In the genomic region with DNA sequence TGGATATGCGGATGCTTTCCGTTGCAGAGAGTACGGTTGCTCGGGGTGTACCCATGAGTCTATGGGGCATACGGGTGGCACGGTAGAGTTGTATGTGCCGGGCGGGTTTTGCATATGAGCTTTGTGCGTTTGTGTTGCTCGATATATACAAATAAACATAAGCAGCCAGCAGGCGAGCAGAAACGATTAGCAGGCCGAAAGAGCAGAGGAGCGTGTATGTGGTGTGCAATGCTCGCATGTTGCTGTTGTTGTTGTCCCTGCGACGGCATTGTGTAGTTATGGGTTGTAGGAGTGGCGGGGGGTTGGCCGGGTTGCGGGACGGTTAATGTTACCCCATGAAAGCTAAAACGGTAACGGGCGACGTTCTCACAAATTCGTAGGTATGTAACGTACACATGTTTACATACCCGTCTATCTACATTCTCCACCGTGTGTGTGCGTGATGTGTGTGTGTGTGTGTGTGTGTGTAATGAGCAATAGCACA, we compare ENCODE assay signal across 5 fruit fly cellular contexts.
TF ChIP-seq lines count a peak whose summit lies in the region.

No protein-coding gene starts in this region.

- TF ChIP-seq CTCF in whole organism, embryonic (GFP tag; optimal IDR thresholded peaks at IDR 0.05; lab: Kevin White, UChicago): no peak

TF ChIP-seq in whole organism, adult, 20 proteins besides CTCF, POLR2A, EP300 and RAD21:
- TF ChIP-seq CG7045 (GFP tag; optimal IDR thresholded peaks at IDR 0.05; lab: Kevin White, UChicago) (no peak), ovo (GFP tag; optimal IDR thresholded peaks at IDR 0.05; lab: Kevin White, UChicago) (peak; percentile 74), pad (GFP tag; optimal IDR thresholded peaks at IDR 0.05; lab: Kevin White, UChicago) (peak; percentile 98), bab1 (GFP tag; optimal IDR thresholded peaks at IDR 0.05; lab: Kevin White, UChicago) (no peak), kay (GFP tag; lab: Kevin White, UChicago; ENCODE audit: borderline replicate concordance) (no peak), Hr96 (GFP tag; optimal IDR thresholded peaks at IDR 0.05; lab: Kevin White, UChicago) (no peak), CG12768 (GFP tag; optimal IDR thresholded peaks at IDR 0.05; lab: Kevin White, UChicago) (no peak), CG5204 (GFP tag; optimal IDR thresholded peaks at IDR 0.05; lab: Kevin White, UChicago) (no peak), cnc (optimal IDR thresholded peaks at IDR 0.05; lab: Kevin White, UChicago) (no peak), CG33017 (tag; optimal IDR thresholded peaks at IDR 0.05; lab: Kevin White, UChicago) (no peak), CG1620 (GFP tag; optimal IDR thresholded peaks at IDR 0.05; lab: Kevin White, UChicago) (no peak), Crg-1 (GFP tag; optimal IDR thresholded peaks at IDR 0.05; lab: Kevin White, UChicago) (no peak), Clk (GFP tag; optimal IDR thresholded peaks at IDR 0.05; lab: Kevin White, UChicago) (no peak), CG11617 (GFP tag; optimal IDR thresholded peaks at IDR 0.05; lab: Kevin White, UChicago) (no peak), Mnt (GFP tag; optimal IDR thresholded peaks at IDR 0.05; lab: Kevin White, UChicago) (no peak), tj (GFP tag; optimal IDR thresholded peaks at IDR 0.05; lab: Kevin White, UChicago) (no peak), toe (GFP tag; optimal IDR thresholded peaks at IDR 0.05; lab: Kevin White, UChicago) (no peak)
TF ChIP-seq in whole organism, adult: peak in this region for 2.

TF ChIP-seq in whole organism, embryonic, 481 proteins besides CTCF, POLR2A, EP300 and RAD21 (continues in another document):
- TF ChIP-seq mld (GFP tag; IDR thresholded peaks at IDR 0.05; lab: Robert Waterston, UW; ENCODE audit: partially characterized antibody) (no peak; the same call in 2 of the 3 replicates), Mrtf (GFP tag; IDR thresholded peaks at IDR 0.05; lab: Robert Waterston, UW) (no peak), ttk (GFP tag; IDR thresholded peaks at IDR 0.05; lab: Robert Waterston, UW) (0 out of 2 replicates have a peak, but pooled peaks have one; percentile 4), Nf-YA (GFP tag; IDR thresholded peaks at IDR 0.05; lab: Robert Waterston, UW) (no peak), CG11247 (GFP tag; IDR thresholded peaks at IDR 0.05; lab: Robert Waterston, UW) (no peak), cas (GFP tag; IDR thresholded peaks at IDR 0.05; lab: Robert Waterston, UW) (no peak), pros (GFP tag; optimal IDR thresholded peaks at IDR 0.05; lab: Kevin White, UChicago) (peak; percentile 70), ken (GFP tag; IDR thresholded peaks at IDR 0.05; lab: Robert Waterston, UW) (peak; percentile 58; the same call in 1 of the 3 replicates), fd3F (GFP tag; optimal IDR thresholded peaks at IDR 0.05; lab: Kevin White, UChicago) (no peak), sr (GFP tag; IDR thresholded peaks at IDR 0.05; lab: Robert Waterston, UW) (no peak; the same call in 2 of the 3 replicates), CG12219 (GFP tag; optimal IDR thresholded peaks at IDR 0.05; lab: Kevin White, UChicago) (no peak), hkb (optimal IDR thresholded peaks at IDR 0.05; lab: Kevin White, UChicago) (no peak), hkb (GFP tag; IDR thresholded peaks at IDR 0.05; lab: Robert Waterston, UW) (no peak), danr (GFP tag; IDR thresholded peaks at IDR 0.05; lab: Robert Waterston, UW) (no peak), CG42726 (GFP tag; IDR thresholded peaks at IDR 0.05; lab: Robert Waterston, UW; ENCODE audit: partially characterized antibody) (peak; percentile 49), chinmo (GFP tag; IDR thresholded peaks at IDR 0.05; lab: Robert Waterston, UW; ENCODE audit: partially characterized antibody) (peak; percentile 100), dysf (GFP tag; IDR thresholded peaks at IDR 0.05; lab: Robert Waterston, UW) (no peak)

TF ChIP-seq in whole organism, prepupa, 60 proteins besides CTCF, POLR2A, EP300 and RAD21:
- peak in 1 of 2 experiments; percentile 4 for TF ChIP-seq salr (GFP tag; optimal IDR thresholded peaks at IDR 0.05; lab: Kevin White, UChicago)
- TF ChIP-seq Gug (GFP tag; IDR thresholded peaks at IDR 0.05; lab: Robert Waterston, UW): 0 out of 2 replicates have a peak, but pooled peaks have one; percentile 4
- peak; percentile 96 for TF ChIP-seq CG1621 (tag; optimal IDR thresholded peaks at IDR 0.05; lab: Kevin White, UChicago)
- TF ChIP-seq CG6163 (GFP tag; IDR thresholded peaks at IDR 0.05; lab: Robert Waterston, UW): peak; percentile 41; the same call in 1 of the 3 replicates
- TF ChIP-seq CG6276 (GFP tag; optimal IDR thresholded peaks at IDR 0.05; lab: Kevin White, UChicago): no peak
- TF ChIP-seq CG6792 (GFP tag; optimal IDR thresholded peaks at IDR 0.05; lab: Kevin White, UChicago): no peak
- TF ChIP-seq fkh (GFP tag; optimal IDR thresholded peaks at IDR 0.05; lab: Kevin White, UChicago): peak; percentile 97

TF ChIP-seq in whole organism, pupa, 21 proteins besides CTCF, POLR2A, EP300 and RAD21:
- TF ChIP-seq CG8159 (tag; optimal IDR thresholded peaks at IDR 0.05; lab: Kevin White, UChicago) (no peak), fd96Ca (GFP tag; IDR thresholded peaks at IDR 0.05; lab: Robert Waterston, UW) (peak; percentile 70), Pif1A (GFP tag; optimal IDR thresholded peaks at IDR 0.05; lab: Kevin White, UChicago) (peak; percentile 35), CG4496 (GFP tag; IDR thresholded peaks at IDR 0.05; lab: Robert Waterston, UW) (peak; percentile 96), CG15710 (tag; optimal IDR thresholded peaks at IDR 0.05; lab: Kevin White, UChicago) (no peak), CG13204 (GFP tag; optimal IDR thresholded peaks at IDR 0.05; lab: Kevin White, UChicago) (peak; percentile 38), Pif1B (GFP tag; optimal IDR thresholded peaks at IDR 0.05; lab: Kevin White, UChicago) (no peak), Ets98B (GFP tag; IDR thresholded peaks at IDR 0.05; lab: Robert Waterston, UW) (peak; percentile 65), EcR (GFP tag; optimal IDR thresholded peaks at IDR 0.05; lab: Kevin White, UChicago) (no peak), CG14655 (GFP tag; optimal IDR thresholded peaks at IDR 0.05; lab: Kevin White, UChicago) (no peak), rn (GFP tag; IDR thresholded peaks at IDR 0.05; lab: Robert Waterston, UW) (no peak)

TF ChIP-seq in whole organism, wandering third instar larva, 38 proteins besides CTCF, POLR2A, EP300 and RAD21:
- TF ChIP-seq Dfd (GFP tag; optimal IDR thresholded peaks at IDR 0.05; lab: Kevin White, UChicago) (no peak), foxo (GFP tag; optimal IDR thresholded peaks at IDR 0.05; lab: Kevin White, UChicago) (no peak), dl (GFP tag; optimal IDR thresholded peaks at IDR 0.05; lab: Kevin White, UChicago; ENCODE audit: insufficient read depth in 1 of 2, partially characterized antibody in 2 of 2) (peak in 1 of 2 experiments; percentile 16), fru (GFP tag; optimal IDR thresholded peaks at IDR 0.05; lab: Kevin White, UChicago) (no peak), h (GFP tag; optimal IDR thresholded peaks at IDR 0.05; lab: Kevin White, UChicago) (no peak), Hr78 (GFP tag; optimal IDR thresholded peaks at IDR 0.05; lab: Kevin White, UChicago) (no peak), Vsx2 (GFP tag; optimal IDR thresholded peaks at IDR 0.05; lab: Kevin White, UChicago; ENCODE audit: partially characterized antibody) (peak; percentile 5), OdsH (GFP tag; optimal IDR thresholded peaks at IDR 0.05; lab: Kevin White, UChicago) (no peak)
